Worm (Caenorhabditis elegans): ENCODE data around the gene F23A7.5.
A peak's percentile ranks its signal among the peaks of the same experiment; 100 is the strongest.

The F23A7.5 gene

ce11 chrX:16244764-16245244, 16.1 kb downstream of the F23A7.5 start, which contains the start of gene W10G6.1:
Gene W10G6.1, plus strand, starts transcription at chrX:16245194.
- TF ChIP-seq med-1 (GFP tag; optimal IDR thresholded peaks at IDR 0.05; ENCODE audit: insufficient read depth) = no peak
- TF ChIP-seq T22C8.4 (GFP tag; IDR thresholded peaks at IDR 0.05) = no peak
- TF ChIP-seq cog-1 (tag; optimal IDR thresholded peaks at IDR 0.05) = no peak
- no peak for TF ChIP-seq flt-1 (GFP tag; IDR thresholded peaks at IDR 0.05)
- TF ChIP-seq tab-1 (GFP tag; IDR thresholded peaks at IDR 0.05) = no peak
- TF ChIP-seq ztf-23 (GFP tag; IDR thresholded peaks at IDR 0.05) = no peak
- no peak for TF ChIP-seq ztf-29 (GFP tag; IDR thresholded peaks at IDR 0.05)
- TF ChIP-seq klf-2 (GFP tag; conservative IDR thresholded peaks at IDR 0.05) = no peak

- no peak for TF ChIP-seq ztf-29 (GFP tag; IDR thresholded peaks at IDR 0.05)
Observed at ce11 chrX:16250679-16251078, 22.0 kb downstream of the F23A7.5 start, which contains the start of gene W10G6.6. Gene W10G6.6, minus strand, starts transcription at chrX:16250779.

- no peak for TF ChIP-seq ztf-29 (GFP tag; IDR thresholded peaks at IDR 0.05)
- TF ChIP-seq tab-1 (GFP tag; IDR thresholded peaks at IDR 0.05) = no peak
- no peak for TF ChIP-seq med-1 (GFP tag; optimal IDR thresholded peaks at IDR 0.05; ENCODE audit: insufficient read depth)
- no peak for TF ChIP-seq ref-1 (GFP tag; conservative IDR thresholded peaks at IDR 0.05)
- no peak for TF ChIP-seq flt-1 (GFP tag; IDR thresholded peaks at IDR 0.05)
- TF ChIP-seq klf-2 (GFP tag; conservative IDR thresholded peaks at IDR 0.05) = no peak
- TF ChIP-seq ztf-23 (GFP tag; IDR thresholded peaks at IDR 0.05) = no peak
- no peak for TF ChIP-seq cog-1 (tag; optimal IDR thresholded peaks at IDR 0.05)
- TF ChIP-seq T22C8.4 (GFP tag; IDR thresholded peaks at IDR 0.05) = no peak
Observed at ce11 chrX:16258503-16258902, 29.8 kb downstream of the F23A7.5 start.

ce11 chrX:16260077-16260476, 31.4 kb downstream of the F23A7.5 start:
- TF ChIP-seq flt-1 (GFP tag; IDR thresholded peaks at IDR 0.05) (no peak), tab-1 (GFP tag; IDR thresholded peaks at IDR 0.05) (no peak), ztf-23 (GFP tag; IDR thresholded peaks at IDR 0.05) (no peak), ref-1 (GFP tag; conservative IDR thresholded peaks at IDR 0.05) (no peak), T22C8.4 (GFP tag; IDR thresholded peaks at IDR 0.05) (no peak)

ce11 chrX:16261993-16262392, 33.3 kb downstream of the F23A7.5 start, which contains the start of gene sgk-1:
Gene sgk-1, minus strand, starts transcription at chrX:16262122.
- TF ChIP-seq tab-1 (GFP tag; IDR thresholded peaks at IDR 0.05) (no peak), ztf-29 (GFP tag; IDR thresholded peaks at IDR 0.05) (no peak), cog-1 (tag; optimal IDR thresholded peaks at IDR 0.05) (no peak), flt-1 (GFP tag; IDR thresholded peaks at IDR 0.05) (no peak), med-1 (GFP tag; optimal IDR thresholded peaks at IDR 0.05; ENCODE audit: insufficient read depth) (no peak), klf-2 (GFP tag; conservative IDR thresholded peaks at IDR 0.05) (no peak), ref-1 (GFP tag; conservative IDR thresholded peaks at IDR 0.05) (no peak), T22C8.4 (GFP tag; IDR thresholded peaks at IDR 0.05) (no peak), ztf-23 (GFP tag; IDR thresholded peaks at IDR 0.05) (no peak)

ce11 chrX:16263287-16263686, 34.6 kb downstream of the F23A7.5 start:
- no peak for TF ChIP-seq med-1 (GFP tag; optimal IDR thresholded peaks at IDR 0.05; ENCODE audit: insufficient read depth)
- no peak for TF ChIP-seq ztf-23 (GFP tag; IDR thresholded peaks at IDR 0.05)
- TF ChIP-seq tab-1 (GFP tag; IDR thresholded peaks at IDR 0.05) = no peak
- no peak for TF ChIP-seq T22C8.4 (GFP tag; IDR thresholded peaks at IDR 0.05)
- TF ChIP-seq klf-2 (GFP tag; conservative IDR thresholded peaks at IDR 0.05) = no peak
- no peak for TF ChIP-seq ref-1 (GFP tag; conservative IDR thresholded peaks at IDR 0.05)
- TF ChIP-seq ztf-29 (GFP tag; IDR thresholded peaks at IDR 0.05) = no peak
- no peak for TF ChIP-seq flt-1 (GFP tag; IDR thresholded peaks at IDR 0.05)
- no peak for TF ChIP-seq cog-1 (tag; optimal IDR thresholded peaks at IDR 0.05)

- 0 out of 2 replicates have a peak, but pooled peaks have one; percentile 21 for TF ChIP-seq flt-1 (GFP tag; IDR thresholded peaks at IDR 0.05)
- TF ChIP-seq med-1 (GFP tag; optimal IDR thresholded peaks at IDR 0.05; ENCODE audit: insufficient read depth) = no peak
Observed at ce11 chrX:16265636-16266384, 37.1 kb downstream of the F23A7.5 start, which contains the start of gene mua-6. Gene mua-6, minus strand, starts transcription at chrX:16265686.

- no peak for TF ChIP-seq flt-1 (GFP tag; IDR thresholded peaks at IDR 0.05)
- no peak for TF ChIP-seq ztf-23 (GFP tag; IDR thresholded peaks at IDR 0.05)
- TF ChIP-seq med-1 (GFP tag; optimal IDR thresholded peaks at IDR 0.05; ENCODE audit: insufficient read depth) = no peak
- no peak for TF ChIP-seq cog-1 (tag; optimal IDR thresholded peaks at IDR 0.05)
- TF ChIP-seq T22C8.4 (GFP tag; IDR thresholded peaks at IDR 0.05) = no peak
- TF ChIP-seq ztf-29 (GFP tag; IDR thresholded peaks at IDR 0.05) = no peak
- no peak for TF ChIP-seq ref-1 (GFP tag; conservative IDR thresholded peaks at IDR 0.05)
- no peak for TF ChIP-seq klf-2 (GFP tag; conservative IDR thresholded peaks at IDR 0.05)
- no peak for TF ChIP-seq tab-1 (GFP tag; IDR thresholded peaks at IDR 0.05)
Observed at ce11 chrX:16269969-16270368, 41.2 kb downstream of the F23A7.5 start, which contains the start of gene ifa-3. Gene ifa-3, minus strand, starts transcription at chrX:16270069.

- TF ChIP-seq tab-1 (GFP tag; IDR thresholded peaks at IDR 0.05) (peak; percentile 70), klf-2 (GFP tag; conservative IDR thresholded peaks at IDR 0.05) (no peak), ztf-29 (GFP tag; IDR thresholded peaks at IDR 0.05) (peak; percentile 23; the same call in 1 of the 2 replicates), flt-1 (GFP tag; IDR thresholded peaks at IDR 0.05) (0 out of 2 replicates have a peak, but pooled peaks have one; percentile 39), med-1 (GFP tag; optimal IDR thresholded peaks at IDR 0.05; ENCODE audit: insufficient read depth) (peak; percentile 29), ztf-23 (GFP tag; IDR thresholded peaks at IDR 0.05) (peak; percentile 67), T22C8.4 (GFP tag; IDR thresholded peaks at IDR 0.05) (no peak)
Observed at ce11 chrX:16271147-16271546, 42.4 kb downstream of the F23A7.5 start.

ce11 chrX:16275255-16275813, 46.6 kb downstream of the F23A7.5 start, which contains the start of gene sdc-1:
Gene sdc-1, plus strand, starts transcription at chrX:16275763.
- TF ChIP-seq flt-1 (GFP tag; IDR thresholded peaks at IDR 0.05) (no peak), cog-1 (tag; optimal IDR thresholded peaks at IDR 0.05) (no peak), ztf-23 (GFP tag; IDR thresholded peaks at IDR 0.05) (0 out of 2 replicates have a peak, but pooled peaks have one; percentile 28)

Data from whole organism, midembryonic.